Worm (Caenorhabditis elegans): ENCODE measurements around the gene F31D5.6.

The F31D5.6 gene

ce11 chrII:4238963-4239362, 29.5 kb downstream of the F31D5.6 start:
- no peak for TF ChIP-seq pha-4 (tag; optimal IDR thresholded peaks at IDR 0.05)
- TF ChIP-seq drap-1 (GFP tag; optimal IDR thresholded peaks at IDR 0.05), result no peak
- no peak for TF ChIP-seq nhr-76 (tag; optimal IDR thresholded peaks at IDR 0.05)
- no peak for TF ChIP-seq cnd-1 (tag; optimal IDR thresholded peaks at IDR 0.05)
- no peak for TF ChIP-seq ceh-43 (GFP tag; optimal IDR thresholded peaks at IDR 0.05)
- TF ChIP-seq lin-32 (GFP tag; optimal IDR thresholded peaks at IDR 0.05), result no peak
- TF ChIP-seq zip-8 (tag; optimal IDR thresholded peaks at IDR 0.05), result no peak

- TF ChIP-seq unc-120 (tag; optimal IDR thresholded peaks at IDR 0.05; ENCODE audit: poor library complexity, severe bottlenecking) (no peak), lsy-2 (tag; optimal IDR thresholded peaks at IDR 0.05) (no peak), sem-2 (GFP tag; optimal IDR thresholded peaks at IDR 0.05) (no peak), ztf-11 (tag; optimal IDR thresholded peaks at IDR 0.05) (no peak), ces-1 (GFP tag; optimal IDR thresholded peaks at IDR 0.05) (no peak), nhr-237 (tag; optimal IDR thresholded peaks at IDR 0.05) (no peak), unc-39 (tag; optimal IDR thresholded peaks at IDR 0.05) (no peak), tbx-8 (GFP tag; optimal IDR thresholded peaks at IDR 0.05) (no peak), nhr-12 (tag; optimal IDR thresholded peaks at IDR 0.05) (no peak), snpc-4 (tag; optimal IDR thresholded peaks at IDR 0.05) (no peak), nhr-2 (tag; optimal IDR thresholded peaks at IDR 0.05) (no peak), nhr-28 (tag; optimal IDR thresholded peaks at IDR 0.05) (no peak), ceh-83 (GFP tag; optimal IDR thresholded peaks at IDR 0.05) (no peak), flh-1 (GFP tag; optimal IDR thresholded peaks at IDR 0.05) (no peak)
Observed at ce11 chrII:4244959-4245358, 35.5 kb downstream of the F31D5.6 start.

- TF ChIP-seq lsy-2 (tag; optimal IDR thresholded peaks at IDR 0.05) (no peak), mls-2 (tag; optimal IDR thresholded peaks at IDR 0.05) (no peak), nhr-2 (tag; optimal IDR thresholded peaks at IDR 0.05) (no peak), nhr-28 (tag; optimal IDR thresholded peaks at IDR 0.05) (no peak), nhr-76 (tag; optimal IDR thresholded peaks at IDR 0.05) (no peak), ztf-11 (tag; optimal IDR thresholded peaks at IDR 0.05) (no peak), nhr-237 (tag; optimal IDR thresholded peaks at IDR 0.05) (no peak), elt-3 (tag; optimal IDR thresholded peaks at IDR 0.05) (no peak), nhr-12 (tag; optimal IDR thresholded peaks at IDR 0.05) (no peak), lin-32 (GFP tag; optimal IDR thresholded peaks at IDR 0.05) (no peak), tbx-8 (GFP tag; optimal IDR thresholded peaks at IDR 0.05) (no peak), zip-8 (tag; optimal IDR thresholded peaks at IDR 0.05) (no peak), elt-1 (tag; optimal IDR thresholded peaks at IDR 0.05; ENCODE audit: borderline replicate concordance, insufficient read depth) (no peak), ces-1 (GFP tag; optimal IDR thresholded peaks at IDR 0.05) (no peak), mab-5 (tag; optimal IDR thresholded peaks at IDR 0.05) (no peak), ceh-83 (GFP tag; optimal IDR thresholded peaks at IDR 0.05) (no peak), unc-120 (tag; optimal IDR thresholded peaks at IDR 0.05; ENCODE audit: poor library complexity, severe bottlenecking) (no peak), drap-1 (GFP tag; optimal IDR thresholded peaks at IDR 0.05) (no peak), bed-3 (GFP tag; optimal IDR thresholded peaks at IDR 0.05) (no peak)
Observed at ce11 chrII:4246897-4247296, 37.4 kb downstream of the F31D5.6 start, which contains the start of gene gpa-11. Gene gpa-11 (plus strand): TSS chrII:4247197.

ce11 chrII:4256541-4257001, 47.1 kb downstream of the F31D5.6 start, which contains the start of gene C16A11.7:
Gene C16A11.7 (minus strand): TSS chrII:4256951.
- TF ChIP-seq snpc-4 (tag; optimal IDR thresholded peaks at IDR 0.05) (no peak), mab-5 (tag; optimal IDR thresholded peaks at IDR 0.05) (no peak), M03D4.4 (tag; optimal IDR thresholded peaks at IDR 0.05) (no peak), nhr-76 (tag; optimal IDR thresholded peaks at IDR 0.05) (no peak), elt-1 (tag; optimal IDR thresholded peaks at IDR 0.05; ENCODE audit: borderline replicate concordance, insufficient read depth) (no peak), cnd-1 (tag; optimal IDR thresholded peaks at IDR 0.05) (no peak), sptf-1 (tag; optimal IDR thresholded peaks at IDR 0.05) (no peak), hlh-1 (tag; optimal IDR thresholded peaks at IDR 0.05) (no peak), ham-2 (GFP tag; optimal IDR thresholded peaks at IDR 0.05) (no peak), unc-62 (GFP tag; optimal IDR thresholded peaks at IDR 0.05) (no peak), ces-1 (GFP tag; optimal IDR thresholded peaks at IDR 0.05) (no peak), tbx-8 (GFP tag; optimal IDR thresholded peaks at IDR 0.05) (no peak), ztf-11 (tag; optimal IDR thresholded peaks at IDR 0.05) (no peak), lin-13 (tag; optimal IDR thresholded peaks at IDR 0.05) (no peak)

ce11 chrII:4258683-4259082, 49.2 kb downstream of the F31D5.6 start, which contains the start of gene clec-135:
Gene clec-135 (minus strand): TSS chrII:4258783.
- no peak for TF ChIP-seq blmp-1 (tag; optimal IDR thresholded peaks at IDR 0.05)
- no peak for TF ChIP-seq ceh-43 (GFP tag; optimal IDR thresholded peaks at IDR 0.05)
- TF ChIP-seq flh-1 (GFP tag; optimal IDR thresholded peaks at IDR 0.05), result no peak
- TF ChIP-seq mls-2 (tag; optimal IDR thresholded peaks at IDR 0.05), result no peak
- TF ChIP-seq M03D4.4 (tag; optimal IDR thresholded peaks at IDR 0.05), result no peak
- no peak for TF ChIP-seq sptf-1 (tag; optimal IDR thresholded peaks at IDR 0.05)
- no peak for TF ChIP-seq lin-32 (GFP tag; optimal IDR thresholded peaks at IDR 0.05)
- no peak for TF ChIP-seq ceh-83 (GFP tag; optimal IDR thresholded peaks at IDR 0.05)
- no peak for TF ChIP-seq snpc-4 (tag; optimal IDR thresholded peaks at IDR 0.05)
- no peak for TF ChIP-seq sem-2 (GFP tag; optimal IDR thresholded peaks at IDR 0.05)
- TF ChIP-seq elt-3 (tag; optimal IDR thresholded peaks at IDR 0.05), result no peak
- TF ChIP-seq nhr-2 (tag; optimal IDR thresholded peaks at IDR 0.05), result no peak
- TF ChIP-seq mep-1 (tag; optimal IDR thresholded peaks at IDR 0.05), result no peak
- no peak for TF ChIP-seq tbx-8 (GFP tag; optimal IDR thresholded peaks at IDR 0.05)
- no peak for TF ChIP-seq pha-4 (tag; optimal IDR thresholded peaks at IDR 0.05)
- no peak for TF ChIP-seq unc-62 (GFP tag; optimal IDR thresholded peaks at IDR 0.05)
- TF ChIP-seq ztf-11 (tag; optimal IDR thresholded peaks at IDR 0.05), result no peak
- TF ChIP-seq nhr-237 (tag; optimal IDR thresholded peaks at IDR 0.05), result no peak
- no peak for TF ChIP-seq bed-3 (GFP tag; optimal IDR thresholded peaks at IDR 0.05)

Measured in whole organism, mixed stage, embryonic.